Fruit fly (Drosophila melanogaster): ENCODE measurements around the gene Pgant4.
A peak's percentile ranks its signal among the peaks of the same experiment; 100 is the strongest.

Pgant4 gene

dm6 chr2L:3478034-3478880 lies 5.9 kb downstream of the Pgant4 start, which contains the start of gene Thor (continued):
- no peak for TF ChIP-seq Usf (GFP tag; optimal IDR thresholded peaks at IDR 0.05)
- peak; percentile 63 for TF ChIP-seq CG17385 (GFP tag; optimal IDR thresholded peaks at IDR 0.05)
- TF ChIP-seq ttk (GFP tag; IDR thresholded peaks at IDR 0.05), result peak; percentile 42
- TF ChIP-seq CG1792 (GFP tag; optimal IDR thresholded peaks at IDR 0.05), result peak; percentile 51
- TF ChIP-seq Bteb2 (GFP tag; optimal IDR thresholded peaks at IDR 0.05), result peak; percentile 72
- TF ChIP-seq knrl (GFP tag; IDR thresholded peaks at IDR 0.05; ENCODE audit: partially characterized antibody), result peak; percentile 26; the same call in 1 of the 3 replicates
- peak; percentile 89 for TF ChIP-seq gro (GFP tag; optimal IDR thresholded peaks at IDR 0.05)
- peak; percentile 58 for TF ChIP-seq ftz-f1 (GFP tag; optimal IDR thresholded peaks at IDR 0.05)
- TF ChIP-seq CG13424 (tag; optimal IDR thresholded peaks at IDR 0.05), result peak; percentile 25
- no peak for TF ChIP-seq Elba2 (GFP tag; optimal IDR thresholded peaks at IDR 0.05)
- peak; percentile 3 for TF ChIP-seq Six4 (GFP tag; optimal IDR thresholded peaks at IDR 0.05)
- TF ChIP-seq bcd (GFP tag; optimal IDR thresholded peaks at IDR 0.05), result peak; percentile 77
- TF ChIP-seq CG14860 (GFP tag; IDR thresholded peaks at IDR 0.05; ENCODE audit: partially characterized antibody), result no peak
- TF ChIP-seq schlank (tag; optimal IDR thresholded peaks at IDR 0.05), result peak; percentile 81
- peak; percentile 48; the same call in 1 of the 2 replicates for TF ChIP-seq sna (GFP tag; IDR thresholded peaks at IDR 0.05; ENCODE audit: partially characterized antibody)
- no peak for TF ChIP-seq Oaz (GFP tag; IDR thresholded peaks at IDR 0.05)
- TF ChIP-seq Pdp1 (GFP tag; optimal IDR thresholded peaks at IDR 0.05), result peak; percentile 45 to 81
- TF ChIP-seq pho (GFP tag; optimal IDR thresholded peaks at IDR 0.05), result peak; percentile 80
- TF ChIP-seq sim (GFP tag; IDR thresholded peaks at IDR 0.05), result peak; percentile 69; the same call in 1 of the 2 replicates
- no peak for TF ChIP-seq Abd-B (GFP tag; optimal IDR thresholded peaks at IDR 0.05)
- TF ChIP-seq Ets97D (GFP tag; optimal IDR thresholded peaks at IDR 0.05), result no peak
- TF ChIP-seq CG17829 (tag; optimal IDR thresholded peaks at IDR 0.05), result peak; percentile 61
- peak; percentile 72 for TF ChIP-seq CG9876 (GFP tag; optimal IDR thresholded peaks at IDR 0.05)
- peak; percentile 88 for TF ChIP-seq CG2199 (GFP tag; IDR thresholded peaks at IDR 0.05)
- no peak for TF ChIP-seq Aef1 (GFP tag; IDR thresholded peaks at IDR 0.05)
- no peak for TF ChIP-seq ind (GFP tag; optimal IDR thresholded peaks at IDR 0.05)
- peak; percentile 31 for TF ChIP-seq CG13123 (GFP tag; optimal IDR thresholded peaks at IDR 0.05)
- no peak for TF ChIP-seq CG17912 (GFP tag; optimal IDR thresholded peaks at IDR 0.05)
- peak; percentile 76 for TF ChIP-seq btn (GFP tag; optimal IDR thresholded peaks at IDR 0.05)
- peak; percentile 55; the same call in 1 of the 3 replicates for TF ChIP-seq mld (GFP tag; IDR thresholded peaks at IDR 0.05; ENCODE audit: partially characterized antibody)
- no peak for TF ChIP-seq tio (GFP tag; optimal IDR thresholded peaks at IDR 0.05)
- TF ChIP-seq Fer2 (tag; optimal IDR thresholded peaks at IDR 0.05), result no peak
- peak; percentile 24 for TF ChIP-seq CG18011 (GFP tag; optimal IDR thresholded peaks at IDR 0.05)
- peak; percentile 57 for TF ChIP-seq p53 (GFP tag; optimal IDR thresholded peaks at IDR 0.05)
- peak; percentile 71; the same call in 1 of the 2 replicates for TF ChIP-seq ranshi (GFP tag; IDR thresholded peaks at IDR 0.05)
- TF ChIP-seq CG4360 (GFP tag; IDR thresholded peaks at IDR 0.05), result peak; percentile 79
- TF ChIP-seq unpg (GFP tag; optimal IDR thresholded peaks at IDR 0.05), result peak; percentile 55
- TF ChIP-seq kni (GFP tag; optimal IDR thresholded peaks at IDR 0.05), result peak; percentile 81
- TF ChIP-seq caup (GFP tag; optimal IDR thresholded peaks at IDR 0.05; ENCODE audit: severe bottlenecking), result peak; percentile 91
- peak; percentile 44 for TF ChIP-seq maf-S (GFP tag; optimal IDR thresholded peaks at IDR 0.05)
- peak; percentile 50 for TF ChIP-seq CG10979 (tag; optimal IDR thresholded peaks at IDR 0.05)
- peak; percentile 59 for TF ChIP-seq CG15269 (tag; optimal IDR thresholded peaks at IDR 0.05)
- peak; percentile 41; the same call in 1 of the 2 replicates for TF ChIP-seq CG11085 (GFP tag; IDR thresholded peaks at IDR 0.05)
- peak; percentile 40 for TF ChIP-seq CG15696 (tag; optimal IDR thresholded peaks at IDR 0.05)
- TF ChIP-seq az2 (GFP tag; optimal IDR thresholded peaks at IDR 0.05), result peak; percentile 19
- TF ChIP-seq so (GFP tag; IDR thresholded peaks at IDR 0.05), result peak; percentile 78; the same call in 2 of the 3 replicates
- TF ChIP-seq CG34422 (GFP tag; IDR thresholded peaks at IDR 0.05), result peak; percentile 84; the same call in 1 of the 3 replicates
- peak; percentile 43; the same call in 1 of the 2 replicates for TF ChIP-seq CG43689 (GFP tag; IDR thresholded peaks at IDR 0.05)
